Worm (Caenorhabditis elegans) whole organism, L3 larva: ENCODE data around the gene H01G02.3.

Experiments used
- R02D3.7 ChIP-seq: fragments of 150-350 bp; optimal IDR thresholded peaks from 2 replicates; lab custom pipeline; 2014; ENCODE audit warnings: missing biosample characterization, missing genetic modification characterization
- ZK546.5 ChIP-seq: sonication (generic microtip); optimal IDR thresholded peaks from 2 replicates; lab custom pipeline; 2017; ENCODE audit warnings: missing biosample characterization, missing genetic modification characterization
- aly-2 ChIP-seq: fragments of 150-350 bp; optimal IDR thresholded peaks from 2 replicates; lab custom pipeline; 2014; ENCODE audit warnings: missing biosample characterization, missing genetic modification characterization
- ama-1 ChIP-seq: fragments of 150-350 bp; optimal IDR thresholded peaks from 2 replicates; lab custom pipeline; 2018
- ceh-16 ChIP-seq: sonication (generic microtip); optimal IDR thresholded peaks from 2 replicates; lab custom pipeline; 2017; ENCODE audit warnings: missing biosample characterization, missing genetic modification characterization
- ceh-28 ChIP-seq: fragments of 150-350 bp; optimal IDR thresholded peaks from 2 replicates; lab custom pipeline; 2014; ENCODE audit warnings: missing biosample characterization, missing genetic modification reagents, missing genetic modification characterization
- ceh-82 ChIP-seq: fragments of 150-350 bp; optimal IDR thresholded peaks from 2 replicates; lab custom pipeline; 2014; ENCODE audit warnings: missing biosample characterization, missing genetic modification characterization
- ceh-9 ChIP-seq: sonication (generic microtip); optimal IDR thresholded peaks from 2 replicates; lab custom pipeline; 2018; ENCODE audit warnings: missing biosample characterization, missing genetic modification characterization
- daf-12 ChIP-seq: fragments of 150-350 bp; optimal IDR thresholded peaks from 2 replicates; lab custom pipeline; 2014; ENCODE audit warnings: missing biosample characterization, missing genetic modification reagents, missing genetic modification characterization
- egl-27 ChIP-seq: sonication (generic microtip); optimal IDR thresholded peaks from 4 replicates; lab custom pipeline; 2017; ENCODE audit warnings: missing biosample characterization, missing genetic modification reagents, missing genetic modification characterization
- egl-5 ChIP-seq: fragments of 150-350 bp; optimal IDR thresholded peaks from 2 replicates; lab custom pipeline; 2017; ENCODE audit warnings: missing biosample characterization, missing genetic modification reagents, missing genetic modification characterization, inconsistent platforms
- elt-1 ChIP-seq: fragments of 150-350 bp; optimal IDR thresholded peaks from 2 replicates; lab custom pipeline; 2014; ENCODE audit warnings: missing biosample characterization, missing genetic modification characterization
- elt-2 ChIP-seq: sonication (generic microtip); optimal IDR thresholded peaks from 2 replicates; lab custom pipeline; 2016; ENCODE audit warnings: missing genetic modification reagents, mild to moderate bottlenecking, missing genetic modification characterization, missing compliant biosample characterization
- elt-3 ChIP-seq, 3 experiments: fragments of 150-350 bp in 1 of 3; sonication (generic microtip) in 2 of 3; optimal IDR thresholded peaks; 2 replicates in 2 of 3; 4 replicates in 1 of 3; lab custom pipeline; 2014 to 2017; ENCODE audit warnings: missing biosample characterization in 3 of 3, missing genetic modification characterization in 3 of 3
- eor-1 ChIP-seq, 2 experiments: fragments of 150-350 bp; optimal IDR thresholded peaks; 2 replicates each; lab custom pipeline; 2014 to 2018; ENCODE audit warnings: missing biosample characterization in 2 of 2, missing genetic modification characterization in 2 of 2
- fkh-10 ChIP-seq: sonication (generic microtip); optimal IDR thresholded peaks from 2 replicates; lab custom pipeline; 2017; ENCODE audit warnings: missing biosample characterization, missing genetic modification reagents, missing genetic modification characterization
- fkh-2 ChIP-seq: fragments of 150-350 bp; optimal IDR thresholded peaks from 2 replicates; lab custom pipeline; 2014; ENCODE audit warnings: missing biosample characterization, missing genetic modification reagents, missing genetic modification characterization
- fos-1 ChIP-seq: fragments of 150-350 bp; optimal IDR thresholded peaks from 2 replicates; lab custom pipeline; 2014; ENCODE audit warnings: missing biosample characterization, missing genetic modification characterization
- hmg-11 ChIP-seq: sonication (generic microtip); optimal IDR thresholded peaks from 2 replicates; lab custom pipeline; 2016; ENCODE audit warnings: missing genetic modification characterization, missing compliant biosample characterization
- jun-1 ChIP-seq: fragments of 150-350 bp; optimal IDR thresholded peaks from 2 replicates; lab custom pipeline; 2014; ENCODE audit warnings: missing biosample characterization, missing genetic modification reagents, missing genetic modification characterization
- lin-15B ChIP-seq: fragments of 150-350 bp; optimal IDR thresholded peaks from 2 replicates; lab custom pipeline; 2014; ENCODE audit warnings: missing biosample characterization, missing genetic modification characterization
- lin-39 ChIP-seq: fragments of 150-350 bp; optimal IDR thresholded peaks from 2 replicates; lab custom pipeline; 2018; ENCODE audit warnings: missing biosample characterization, missing genetic modification reagents, missing genetic modification characterization
- lsy-12 ChIP-seq: sonication (generic microtip); optimal IDR thresholded peaks from 2 replicates; lab custom pipeline; 2016; ENCODE audit warnings: mild to moderate bottlenecking, missing genetic modification characterization, missing compliant biosample characterization
- mdl-1 ChIP-seq: fragments of 150-350 bp; optimal IDR thresholded peaks from 2 replicates; lab custom pipeline; 2014; ENCODE audit warnings: missing biosample characterization, missing genetic modification characterization
- mml-1 ChIP-seq: fragments of 150-350 bp; sonication (generic microtip); optimal IDR thresholded peaks from 3 replicates; lab custom pipeline; 2014; ENCODE audit warnings: missing biosample characterization, missing genetic modification characterization
- nfya-1 ChIP-seq: sonication (generic microtip); optimal IDR thresholded peaks from 2 replicates; lab custom pipeline; 2017; ENCODE audit warnings: missing genetic modification characterization, mild to moderate bottlenecking, missing compliant biosample characterization, antibody characterized with exemption, moderate library complexity; ENCODE audit not compliant: insufficient read depth
- nhr-11 ChIP-seq: fragments of 150-350 bp; optimal IDR thresholded peaks from 2 replicates; lab custom pipeline; 2014; ENCODE audit warnings: missing biosample characterization, missing genetic modification characterization
- nhr-12 ChIP-seq: fragments of 150-350 bp; optimal IDR thresholded peaks from 2 replicates; lab custom pipeline; 2014; ENCODE audit warnings: missing biosample characterization, missing genetic modification characterization
- nhr-23 ChIP-seq: fragments of 150-350 bp; optimal IDR thresholded peaks from 2 replicates; lab custom pipeline; 2014; ENCODE audit warnings: missing biosample characterization, missing genetic modification reagents, missing genetic modification characterization
- nhr-237 ChIP-seq: fragments of 150-350 bp; optimal IDR thresholded peaks from 2 replicates; lab custom pipeline; 2014; ENCODE audit warnings: missing biosample characterization, missing genetic modification characterization
- nhr-25 ChIP-seq: sonication (generic microtip); optimal IDR thresholded peaks from 2 replicates; lab custom pipeline; 2017; ENCODE audit warnings: missing biosample characterization, missing genetic modification characterization
- nhr-28 ChIP-seq: fragments of 150-350 bp; optimal IDR thresholded peaks from 2 replicates; lab custom pipeline; 2014; ENCODE audit warnings: missing biosample characterization, missing genetic modification characterization
- nhr-43 ChIP-seq: sonication (generic microtip); optimal IDR thresholded peaks from 2 replicates; lab custom pipeline; 2016; ENCODE audit warnings: mild to moderate bottlenecking, missing genetic modification characterization, missing compliant biosample characterization; ENCODE audit not compliant: poor library complexity, severe bottlenecking
- nhr-67 ChIP-seq: fragments of 150-350 bp; optimal IDR thresholded peaks from 2 replicates; lab custom pipeline; 2014; ENCODE audit warnings: missing biosample characterization, missing genetic modification characterization
- nhr-76 ChIP-seq: fragments of 150-350 bp; sonication (generic microtip); optimal IDR thresholded peaks from 5 replicates; lab custom pipeline; 2014; ENCODE audit warnings: missing biosample characterization, missing genetic modification characterization
- nhr-77 ChIP-seq: fragments of 150-350 bp; optimal IDR thresholded peaks from 2 replicates; lab custom pipeline; 2014; ENCODE audit warnings: missing biosample characterization, missing genetic modification characterization
- pha-4 ChIP-seq: fragments of 150-350 bp; optimal IDR thresholded peaks from 2 replicates; lab custom pipeline; 2014; ENCODE audit warnings: missing biosample characterization, missing genetic modification reagents, missing genetic modification characterization
- pqm-1 ChIP-seq: fragments of 150-350 bp; optimal IDR thresholded peaks from 2 replicates; lab custom pipeline; 2017; ENCODE audit warnings: missing biosample characterization, missing genetic modification characterization, inconsistent platforms
- sea-2 ChIP-seq: fragments of 150-350 bp; sonication (generic microtip); optimal IDR thresholded peaks from 4 replicates; lab custom pipeline; 2014; ENCODE audit warnings: missing biosample characterization, missing genetic modification reagents, missing genetic modification characterization
- skn-1 ChIP-seq: fragments of 150-350 bp; optimal IDR thresholded peaks from 2 replicates; lab custom pipeline; 2014; ENCODE audit warnings: missing biosample characterization, missing genetic modification characterization
- snpc-4 ChIP-seq: fragments of 150-350 bp; optimal IDR thresholded peaks from 2 replicates; lab custom pipeline; 2014; ENCODE audit warnings: missing biosample characterization, missing genetic modification characterization
- tbx-2 ChIP-seq: sonication (generic microtip); optimal IDR thresholded peaks from 2 replicates; lab custom pipeline; 2016; ENCODE audit warnings: mild to moderate bottlenecking, missing genetic modification characterization, missing compliant biosample characterization
- unc-39 ChIP-seq: sonication (generic microtip); optimal IDR thresholded peaks from 4 replicates; lab custom pipeline; 2017; ENCODE audit warnings: missing biosample characterization, missing genetic modification characterization
- unc-62 ChIP-seq: fragments of 150-350 bp; sonication (generic microtip); optimal IDR thresholded peaks from 4 replicates; lab custom pipeline; 2014; ENCODE audit warnings: missing biosample characterization, missing genetic modification reagents, missing genetic modification characterization
- zag-1 ChIP-seq: fragments of 150-350 bp; optimal IDR thresholded peaks from 2 replicates; lab custom pipeline; 2014; ENCODE audit warnings: missing biosample characterization, missing genetic modification characterization
- ztf-11 ChIP-seq: fragments of 150-350 bp; optimal IDR thresholded peaks from 2 replicates; lab custom pipeline; 2014; ENCODE audit warnings: missing biosample characterization, missing genetic modification characterization
- ztf-4 ChIP-seq: fragments of 150-350 bp; optimal IDR thresholded peaks from 2 replicates; lab custom pipeline; 2014; ENCODE audit warnings: missing biosample characterization, missing genetic modification characterization

Gene H01G02.3

ce11 chrIV:11812017-11812416, 19.6 kb upstream of the H01G02.3 start:
- no peak for TF ChIP-seq nhr-28 (tag; lab: Kevin White, UChicago)
- TF ChIP-seq nhr-23 (tag; lab: Kevin White, UChicago) = peak; percentile 41
- no peak for TF ChIP-seq egl-5

ce11 chrIV:11809708-11810114, 17.3 kb upstream of the H01G02.3 start:
- TF ChIP-seq daf-12 (tag; lab: Kevin White, UChicago) (no peak), nhr-23 (tag; lab: Kevin White, UChicago) (peak; percentile 74), aly-2 (no peak), hmg-11 (tag; lab: Kevin White, UChicago) (peak; percentile 95), nhr-237 (no peak), ceh-9 (tag; lab: Kevin White, UChicago) (no peak), nhr-11 (tag; lab: Kevin White, UChicago) (peak; percentile 41), nhr-12 (no peak), ZK546.5 (tag; lab: Kevin White, UChicago) (no peak), fkh-10 (GFP tag; lab: Kevin White, UChicago) (peak; percentile 74), tbx-2 (peak; percentile 14), pha-4 (peak; percentile 63), fkh-2 (tag; lab: Kevin White, UChicago) (no peak), ceh-28 (tag; lab: Kevin White, UChicago) (peak; percentile 13), skn-1 (tag; lab: Kevin White, UChicago) (no peak), pqm-1 (no peak), lin-15B (tag; lab: Kevin White, UChicago) (no peak), lsy-12 (tag; lab: Kevin White, UChicago) (peak; percentile 42), nhr-67 (tag; lab: Kevin White, UChicago) (no peak), nhr-28 (tag; lab: Kevin White, UChicago) (no peak), nhr-77 (tag; lab: Kevin White, UChicago) (no peak), nhr-76 (tag; lab: Kevin White, UChicago) (no peak), lin-39 (peak; percentile 78), ztf-4 (tag; lab: Kevin White, UChicago) (no peak), elt-2 (tag; lab: Kevin White, UChicago) (peak; percentile 4), elt-3 (tag; optimal IDR thresholded peaks at IDR 0.05; lab: Kevin White, UChicago) (no peak), nhr-25 (tag; lab: Kevin White, UChicago) (peak; percentile 59), ceh-82 (tag; lab: Kevin White, UChicago) (peak; percentile 17), egl-27 (tag; lab: Kevin White, UChicago) (no peak), elt-1 (tag; lab: Kevin White, UChicago) (peak; percentile 5), jun-1 (peak; percentile 19), R02D3.7 (tag; lab: Kevin White, UChicago) (peak; percentile 51), unc-62 (GFP tag; lab: Kevin White, UChicago) (peak; percentile 35), fos-1 (tag; lab: Kevin White, UChicago) (no peak), mdl-1 (tag; lab: Kevin White, UChicago) (no peak), eor-1 (tag; optimal IDR thresholded peaks at IDR 0.05; lab: Kevin White, UChicago) (no peak), mml-1 (tag; lab: Kevin White, UChicago) (no peak), ceh-16 (tag; lab: Kevin White, UChicago) (no peak), zag-1 (tag; lab: Kevin White, UChicago) (peak; percentile 44), nhr-43 (peak; percentile 4), ama-1 (lab: Kevin White, UChicago) (no peak), nfya-1 (tag; lab: Kevin White, UChicago) (peak; percentile 89), unc-39 (tag; lab: Kevin White, UChicago) (no peak), egl-5 (peak; percentile 74), ztf-11 (tag; lab: Kevin White, UChicago) (no peak), sea-2 (GFP tag; lab: Kevin White, UChicago) (no peak), snpc-4 (tag; lab: Kevin White, UChicago) (peak; percentile 72)
